Fruit fly (Drosophila melanogaster): ENCODE measurements around the gene CG33268.
"Not testable (repeated sequence)": the region's sequence is repeated elsewhere in the genome, so short reads cannot be mapped to it uniquely, and the experiment has no call there.

The CG33268 gene

DNA sequence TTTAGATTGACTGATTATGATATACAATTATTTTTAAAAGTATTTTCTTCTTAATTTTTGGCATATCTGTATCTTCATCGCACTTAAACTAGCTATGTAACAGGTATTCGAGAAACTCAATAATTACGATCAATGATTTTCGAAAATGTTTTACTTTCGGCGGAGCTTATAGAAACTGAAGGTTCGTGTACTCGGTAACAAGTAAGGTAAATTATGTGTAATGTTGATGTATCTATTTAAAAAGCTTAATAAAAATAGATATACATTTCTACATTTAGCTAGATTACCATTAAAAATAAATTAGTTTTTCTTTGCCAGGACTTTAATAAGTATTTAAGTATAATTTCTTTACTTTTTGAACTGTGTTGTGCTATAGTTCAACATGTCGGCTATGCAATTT lies 12.2 kb downstream of the CG33268 start:
- TF ChIP-seq Myc (optimal IDR thresholded peaks at IDR 0.05) (peak; percentile 7), Dfd (GFP tag; optimal IDR thresholded peaks at IDR 0.05) (no peak)

DNA sequence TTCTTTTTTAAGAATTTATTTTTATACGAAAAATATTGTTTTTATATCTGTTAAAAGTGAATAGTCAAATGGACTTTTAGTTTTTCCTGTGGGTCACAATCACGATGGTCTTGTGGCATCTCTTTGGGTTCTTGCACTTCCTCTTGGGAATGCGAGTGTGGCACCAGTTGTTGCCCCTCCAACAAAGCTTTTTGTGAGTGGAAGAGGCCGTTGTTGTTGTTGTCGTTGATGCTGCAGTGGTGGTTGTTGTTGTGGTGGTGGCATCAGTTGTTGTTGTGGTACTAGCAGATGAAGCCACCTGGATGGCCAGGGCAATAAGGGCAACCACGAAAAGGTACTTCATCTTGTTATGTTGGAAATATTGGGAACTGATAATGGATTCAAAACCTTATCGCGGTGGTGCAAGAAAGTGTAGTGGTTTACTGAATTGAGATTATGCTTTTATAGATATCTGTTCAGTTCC lies 12.8 kb downstream of the CG33268 start, which contains the start of gene CG33270:
TSS of gene CG33270 (minus strand) at position 413 of the 463 bp plus-strand sequence.
- TF ChIP-seq HLH106 (tag; optimal IDR thresholded peaks at IDR 0.05) (no peak), N (GFP tag; optimal IDR thresholded peaks at IDR 0.05) (no peak), dmrt93B (GFP tag; optimal IDR thresholded peaks at IDR 0.05) (no peak), sv (GFP tag; optimal IDR thresholded peaks at IDR 0.05) (no peak), Vsx2 (GFP tag; optimal IDR thresholded peaks at IDR 0.05; ENCODE audit: partially characterized antibody) (no peak)

DNA sequence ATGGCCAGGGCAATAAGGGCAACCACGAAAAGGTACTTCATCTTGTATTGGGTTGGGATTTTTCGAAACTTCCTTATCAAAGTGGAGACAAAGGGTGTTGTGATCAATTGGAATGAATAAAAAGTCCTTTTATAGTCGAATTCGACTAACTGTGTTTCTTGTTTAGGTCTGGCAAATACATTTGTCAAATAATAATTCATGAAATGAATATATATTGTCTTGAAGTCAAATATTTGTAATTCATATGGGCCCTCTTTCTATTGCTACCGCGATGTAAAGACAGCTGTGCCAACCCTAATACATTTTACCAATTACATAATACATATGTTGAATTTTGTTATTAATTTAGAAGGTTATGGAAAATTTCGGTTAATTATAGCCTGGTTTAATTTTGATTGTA lies 13.6 kb downstream of the CG33268 start, which contains the start of gene CG33271:
TSS of gene CG33271 (minus strand) at position 101 of the 400 bp plus-strand sequence.
- no peak for TF ChIP-seq Hnf4 (GFP tag; optimal IDR thresholded peaks at IDR 0.05)
- TF ChIP-seq Rel (GFP tag; optimal IDR thresholded peaks at IDR 0.05) = no peak
- no peak for TF ChIP-seq Rel (tag; optimal IDR thresholded peaks at IDR 0.05)
- no peak for TF ChIP-seq pan (optimal IDR thresholded peaks at IDR 0.05)
- no peak for TF ChIP-seq GATAd (GFP tag; optimal IDR thresholded peaks at IDR 0.05)
- TF ChIP-seq jim (GFP tag; optimal IDR thresholded peaks at IDR 0.05) = no peak
- no peak for TF ChIP-seq fru (GFP tag; optimal IDR thresholded peaks at IDR 0.05)

DNA sequence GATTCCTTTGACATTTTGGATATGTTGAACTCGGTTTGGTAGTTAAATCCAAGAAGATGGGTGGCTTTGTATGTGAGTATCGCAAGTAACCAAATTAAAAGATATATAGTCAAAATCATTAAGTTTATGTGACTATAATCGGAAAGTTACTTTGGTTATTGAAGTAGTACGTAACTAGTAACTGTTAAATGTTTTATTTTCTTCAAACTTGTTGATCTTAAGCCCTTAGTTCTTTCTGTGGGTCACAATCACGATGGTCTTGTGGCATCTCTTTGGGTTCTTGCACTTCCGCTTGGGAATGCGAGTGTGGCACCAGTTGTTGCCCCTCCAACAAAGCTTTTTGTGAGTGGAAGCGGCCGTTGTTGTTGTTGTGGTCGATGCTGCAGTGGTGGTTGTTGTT lies 14.1 kb downstream of the CG33268 start, which contains the start of gene CG33489:
TSS of gene CG33489 (minus strand) at position 101 of the 400 bp plus-strand sequence.
- TF ChIP-seq dmrt93B (GFP tag; optimal IDR thresholded peaks at IDR 0.05); Hr83 (GFP tag; optimal IDR thresholded peaks at IDR 0.05; ENCODE audit: poor library complexity, severe bottlenecking); Hr78 (GFP tag; optimal IDR thresholded peaks at IDR 0.05): not testable (repeated sequence)

DNA sequence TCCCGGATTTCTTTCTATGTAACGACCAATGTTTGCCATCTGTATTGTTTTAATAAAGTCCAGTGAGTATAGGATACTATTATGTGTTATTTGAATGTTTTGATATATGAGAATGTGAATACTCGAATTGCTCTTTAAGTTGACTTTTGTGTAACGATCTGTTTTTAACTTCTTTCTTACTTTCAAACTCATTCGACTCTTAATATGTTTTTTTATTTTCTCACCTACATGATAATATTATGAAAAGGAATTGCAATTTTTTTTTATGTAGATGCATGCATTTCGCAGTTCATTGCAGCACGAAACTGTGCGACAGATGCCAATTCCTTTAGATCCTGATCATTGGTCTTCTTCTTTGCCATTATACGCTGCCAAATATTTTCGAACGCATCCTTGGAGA lies 16.5 kb downstream of the CG33268 start, which contains the start of gene CG33490:
TSS of gene CG33490 (minus strand) at position 101 of the 400 bp plus-strand sequence.
- no peak for TF ChIP-seq Vsx2 (GFP tag; optimal IDR thresholded peaks at IDR 0.05; ENCODE audit: partially characterized antibody)
- no peak for TF ChIP-seq GATAd (GFP tag; optimal IDR thresholded peaks at IDR 0.05)
- TF ChIP-seq pan (optimal IDR thresholded peaks at IDR 0.05) = no peak
- TF ChIP-seq Abd-B (GFP tag; optimal IDR thresholded peaks at IDR 0.05) = no peak
- no peak for TF ChIP-seq lola (GFP tag; optimal IDR thresholded peaks at IDR 0.05)
- TF ChIP-seq Jra (GFP tag; optimal IDR thresholded peaks at IDR 0.05) = no peak
- no peak for TF ChIP-seq sv (GFP tag; optimal IDR thresholded peaks at IDR 0.05)
- TF ChIP-seq CG9705 (GFP tag; optimal IDR thresholded peaks at IDR 0.05) = no peak
- no peak for TF ChIP-seq dl (GFP tag; optimal IDR thresholded peaks at IDR 0.05; ENCODE audit: insufficient read depth in 1 of 2, partially characterized antibody in 2 of 2)
- no peak for TF ChIP-seq Dif (GFP tag; optimal IDR thresholded peaks at IDR 0.05; ENCODE audit: partially characterized antibody)
- TF ChIP-seq Hr83 (GFP tag; optimal IDR thresholded peaks at IDR 0.05; ENCODE audit: poor library complexity, severe bottlenecking) = no peak
- no peak for TF ChIP-seq fru (GFP tag; optimal IDR thresholded peaks at IDR 0.05)
- TF ChIP-seq Dfd (GFP tag; optimal IDR thresholded peaks at IDR 0.05) = no peak
- no peak for TF ChIP-seq dmrt93B (GFP tag; optimal IDR thresholded peaks at IDR 0.05)
- TF ChIP-seq tai (GFP tag; optimal IDR thresholded peaks at IDR 0.05) = no peak
- no peak for TF ChIP-seq woc (GFP tag; optimal IDR thresholded peaks at IDR 0.05)
- no peak for TF ChIP-seq Mio (GFP tag; optimal IDR thresholded peaks at IDR 0.05)
- TF ChIP-seq foxo (GFP tag; optimal IDR thresholded peaks at IDR 0.05) = no peak

DNA sequence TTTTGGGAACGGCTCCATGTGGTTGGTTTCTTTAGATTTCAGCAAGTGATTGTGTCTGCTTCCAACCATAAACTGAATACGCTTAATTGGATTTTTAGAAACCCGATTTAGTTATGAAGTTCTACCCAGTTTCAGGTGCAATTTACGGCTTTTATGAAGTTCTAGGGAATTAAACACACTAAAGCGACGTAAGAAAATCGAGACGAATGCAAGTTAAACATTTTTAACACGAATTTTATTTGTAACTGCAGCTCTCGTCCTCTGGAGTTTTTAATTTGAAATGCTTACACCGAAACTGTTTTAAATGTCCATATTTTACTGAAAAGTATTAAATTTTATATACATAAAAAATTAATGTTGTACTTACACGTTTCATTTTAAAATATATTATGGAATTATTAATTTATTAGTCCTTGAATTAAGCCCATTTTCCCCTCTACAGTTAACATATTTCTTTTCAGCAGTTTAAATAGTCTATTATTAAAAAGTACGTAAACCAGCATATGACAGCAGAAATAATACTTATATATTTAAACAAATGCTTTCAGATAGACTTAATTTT lies 27.0 kb downstream of the CG33268 start, which contains the start of the genes CG46412 and CG33267:
TSS of gene CG46412 (minus strand) at position 101 of the 562 bp plus-strand sequence.
TSS of gene CG33267 (plus strand) at position 512 of the 562 bp plus-strand sequence.
- TF ChIP-seq Myc (optimal IDR thresholded peaks at IDR 0.05) = no peak

Measured in whole organism, wandering third instar larva.